Worm (Caenorhabditis elegans) whole organism, L4 larva: Measurements from ENCODE around the gene srd-58.

Source experiments
- F10B5.3 ChIP-seq: sonication (generic microtip); optimal IDR thresholded peaks from 2 replicates; lab custom pipeline; 2016; ENCODE audit warnings: mild to moderate bottlenecking, missing genetic modification characterization, missing compliant biosample characterization
- F37D6.2 ChIP-seq: sonication (generic microtip); optimal IDR thresholded peaks from 2 replicates; lab custom pipeline; 2016; ENCODE audit warnings: mild to moderate bottlenecking, missing genetic modification characterization, missing compliant biosample characterization
- R02D3.7 ChIP-seq: fragments of 150-350 bp; sonication (generic microtip); optimal IDR thresholded peaks from 3 replicates; lab custom pipeline; 2014; ENCODE audit warnings: missing biosample characterization, missing genetic modification characterization
- Y48G9A.11 ChIP-seq: fragments of 200-800 bp; sonication (Bioruptor generic); IDR thresholded peaks from 2 replicates; pipeline ENCODE4 v1.3.6; 2022; ENCODE audit warnings: missing genetic modification reagents, missing genetic modification characterization, missing compliant biosample characterization
- aha-1 ChIP-seq: fragments of 150-350 bp; peaks from one replicate; lab custom pipeline; 2014; ENCODE audit warnings: missing biosample characterization, missing genetic modification characterization
- aly-2 ChIP-seq: sonication (generic microtip); optimal IDR thresholded peaks from 2 replicates; lab custom pipeline; 2018; ENCODE audit warnings: missing biosample characterization, missing genetic modification characterization
- ama-1 ChIP-seq: fragments of 150-350 bp; optimal IDR thresholded peaks from 2 replicates; lab custom pipeline; 2014; ENCODE audit warnings: inconsistent platforms, mixed read lengths
- attf-4 ChIP-seq: sonication (generic microtip); optimal IDR thresholded peaks from 3 replicates; lab custom pipeline; 2017; ENCODE audit warnings: missing biosample characterization, missing genetic modification characterization
- ces-1 ChIP-seq: fragments of 150-350 bp; sonication (generic microtip); optimal IDR thresholded peaks from 4 replicates; lab custom pipeline; 2014; ENCODE audit warnings: missing biosample characterization, missing genetic modification reagents, missing genetic modification characterization
- daf-12 ChIP-seq: fragments of 150-350 bp; optimal IDR thresholded peaks from 2 replicates; lab custom pipeline; 2014; ENCODE audit warnings: missing biosample characterization, missing genetic modification reagents, missing genetic modification characterization
- daf-16 ChIP-seq, 3 experiments: sonication (generic microtip); optimal IDR thresholded peaks; 2 replicates each; lab custom pipeline; 2016 to 2017; ENCODE audit warnings: missing genetic modification characterization in 3 of 3, missing genetic modification reagents in 3 of 3, mild to moderate bottlenecking in 2 of 3, missing compliant biosample characterization in 2 of 3, missing biosample characterization in 1 of 3, moderate library complexity in 1 of 3
- daf-19 ChIP-seq: fragments of 200-800 bp; sonication (Bioruptor generic); conservative IDR thresholded peaks from 2 replicates; pipeline ENCODE4 v1.3.6; 2022; ENCODE audit warnings: missing genetic modification characterization, missing compliant biosample characterization
- dmd-8 ChIP-seq: fragments of 200-800 bp; sonication (Bioruptor generic); IDR thresholded peaks from 2 replicates; pipeline ENCODE4 v1.3.6; 2022; ENCODE audit warnings: missing genetic modification characterization, missing compliant biosample characterization
- egl-43 ChIP-seq: fragments of 200-800 bp; sonication (Bioruptor generic); IDR thresholded peaks from 2 replicates; pipeline ENCODE4 v1.3.6; 2022; ENCODE audit warnings: missing genetic modification reagents, missing genetic modification characterization, missing compliant biosample characterization
- fkh-10 ChIP-seq: fragments of 150-350 bp; optimal IDR thresholded peaks from 2 replicates; lab custom pipeline; 2014; ENCODE audit warnings: missing biosample characterization, missing genetic modification reagents, missing genetic modification characterization
- gei-8 ChIP-seq: fragments of 200-800 bp; sonication (Bioruptor generic); optimal IDR thresholded peaks from 2 replicates; lab custom pipeline; 2018; ENCODE audit warnings: mild to moderate bottlenecking, missing genetic modification characterization, missing compliant biosample characterization
- hif-1 ChIP-seq, 2 experiments: sonication (generic microtip); optimal IDR thresholded peaks; 2 replicates each; lab custom pipeline; 2016 to 2017; ENCODE audit warnings: missing compliant biosample characterization in 2 of 2, missing genetic modification characterization in 2 of 2, missing genetic modification reagents in 2 of 2, missing genotype in 2 of 2, mild to moderate bottlenecking in 1 of 2
- hlh-11 ChIP-seq: fragments of 200-800 bp; sonication (Bioruptor generic); optimal IDR thresholded peaks from 2 replicates; lab custom pipeline; 2018; ENCODE audit warnings: mild to moderate bottlenecking, missing genetic modification characterization, missing compliant biosample characterization
- hlh-30 ChIP-seq: sonication (generic microtip); optimal IDR thresholded peaks from 2 replicates; lab custom pipeline; 2017; ENCODE audit warnings: antibody characterized with exemption, mild to moderate bottlenecking, missing genetic modification characterization, missing compliant biosample characterization; ENCODE audit not compliant: insufficient read depth
- jun-1 ChIP-seq: fragments of 150-350 bp; optimal IDR thresholded peaks from 2 replicates; lab custom pipeline; 2014; ENCODE audit warnings: missing biosample characterization, missing genetic modification reagents, missing genetic modification characterization
- lin-1 ChIP-seq: fragments of 200-800 bp; sonication (Bioruptor generic); IDR thresholded peaks from 2 replicates; pipeline ENCODE4 v1.3.6; 2022; ENCODE audit warnings: missing genetic modification reagents, missing genetic modification characterization, missing compliant biosample characterization
- lin-15B ChIP-seq: fragments of 150-350 bp; sonication (generic microtip); optimal IDR thresholded peaks from 3 replicates; lab custom pipeline; 2014; ENCODE audit warnings: missing biosample characterization, missing genetic modification characterization
- lin-38 ChIP-seq: fragments of 200-800 bp; sonication (Bioruptor generic); IDR thresholded peaks from 2 replicates; pipeline ENCODE4 v1.3.6; 2022; ENCODE audit warnings: missing genetic modification reagents, missing genetic modification characterization, missing compliant biosample characterization
- mdt-29 ChIP-seq: fragments of 200-800 bp; sonication (Bioruptor generic); IDR thresholded peaks from 2 replicates; pipeline ENCODE4 v1.3.6; 2022; ENCODE audit warnings: missing genetic modification reagents, missing genetic modification characterization, missing compliant biosample characterization
- mep-1 ChIP-seq: fragments of 150-350 bp; sonication (generic microtip); optimal IDR thresholded peaks from 3 replicates; lab custom pipeline; 2014; ENCODE audit warnings: missing biosample characterization, missing genetic modification characterization
- mes-2 ChIP-seq: sonication (generic microtip); optimal IDR thresholded peaks from 2 replicates; lab custom pipeline; 2016; ENCODE audit warnings: missing genotype, mild to moderate bottlenecking, missing genetic modification characterization, missing compliant biosample characterization; ENCODE audit not compliant: poor library complexity, severe bottlenecking
- nhr-11 ChIP-seq: fragments of 150-350 bp; optimal IDR thresholded peaks from 2 replicates; lab custom pipeline; 2014; ENCODE audit warnings: missing biosample characterization, missing genetic modification characterization
- nhr-111 ChIP-seq: fragments of 200-800 bp; sonication (Bioruptor generic); optimal IDR thresholded peaks from 2 replicates; lab custom pipeline; 2018; ENCODE audit warnings: mild to moderate bottlenecking, missing genetic modification characterization, missing compliant biosample characterization
- nhr-25 ChIP-seq: sonication (generic microtip); optimal IDR thresholded peaks from 2 replicates; lab custom pipeline; 2017; ENCODE audit warnings: missing genetic modification characterization, mild to moderate bottlenecking, missing compliant biosample characterization, antibody characterized with exemption, moderate library complexity, borderline replicate concordance; ENCODE audit not compliant: insufficient read depth
- pqm-1 ChIP-seq: sonication (generic microtip); optimal IDR thresholded peaks from 2 replicates; lab custom pipeline; 2017; ENCODE audit warnings: missing biosample characterization, missing genetic modification characterization
- spr-1 ChIP-seq: sonication (generic microtip); optimal IDR thresholded peaks from 2 replicates; lab custom pipeline; 2016; ENCODE audit warnings: mild to moderate bottlenecking, missing genetic modification characterization, missing compliant biosample characterization
- spr-3 ChIP-seq: fragments of 200-800 bp; sonication (Bioruptor generic); optimal IDR thresholded peaks from 2 replicates; lab custom pipeline; 2018; ENCODE audit warnings: mild to moderate bottlenecking, missing genetic modification characterization, missing compliant biosample characterization
- unc-62 ChIP-seq, 3 experiments: fragments of 150-350 bp in 1 of 3; sonication (generic microtip); optimal IDR thresholded peaks in 2 of 3; peaks in 1 of 3; 1 replicate in 1 of 3; 2 replicates in 2 of 3; lab custom pipeline; 2014 to 2017; ENCODE audit warnings: missing biosample characterization in 3 of 3, missing genetic modification characterization in 3 of 3, missing genetic modification reagents in 3 of 3, missing genotype in 1 of 3
- zip-2 ChIP-seq: fragments of 150-350 bp; optimal IDR thresholded peaks from 2 replicates; lab custom pipeline; 2014; ENCODE audit warnings: missing biosample characterization, missing genetic modification characterization

The srd-58 gene

DNA sequence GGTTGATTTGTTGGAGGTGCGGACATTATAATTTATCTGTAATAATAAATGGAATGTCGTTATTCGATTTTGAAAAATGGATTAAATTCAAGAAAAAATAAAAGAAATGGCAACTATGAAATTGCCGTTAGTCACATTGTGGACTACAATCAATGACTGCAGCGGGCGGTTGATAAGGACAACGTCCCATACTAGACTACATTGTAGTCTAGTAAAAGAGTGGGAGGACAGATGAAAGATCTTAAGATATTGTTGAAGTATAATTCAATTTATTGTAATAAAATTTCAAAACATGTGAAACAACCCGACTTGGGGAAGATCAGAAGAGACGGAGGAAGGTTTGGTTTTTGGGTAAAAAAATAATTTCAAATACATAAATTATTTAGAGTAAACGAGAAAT is 47.1 kb upstream of the srd-58 start, which contains the start of the genes prx-13 and ada-2 (continued):
- TF ChIP-seq hlh-30 (tag; lab: Kevin White, UChicago) (peak; percentile 25), nhr-111 (GFP tag; lab: Kevin White, UChicago) (no peak), nhr-11 (no peak), gei-8 (no peak), daf-16 (GFP tag; optimal IDR thresholded peaks at IDR 0.05; lab: Kevin White, UChicago) (no peak), daf-16 (tag; optimal IDR thresholded peaks at IDR 0.05; lab: Kevin White, UChicago) (peak; percentile 37), nhr-25 (no peak), ama-1 (lab: Kevin White, UChicago) (no peak), mep-1 (tag; lab: Kevin White, UChicago) (no peak), daf-12 (tag; lab: Kevin White, UChicago) (no peak)
- TF ChIP-seq, all 104 proteins: peak for 12

DNA sequence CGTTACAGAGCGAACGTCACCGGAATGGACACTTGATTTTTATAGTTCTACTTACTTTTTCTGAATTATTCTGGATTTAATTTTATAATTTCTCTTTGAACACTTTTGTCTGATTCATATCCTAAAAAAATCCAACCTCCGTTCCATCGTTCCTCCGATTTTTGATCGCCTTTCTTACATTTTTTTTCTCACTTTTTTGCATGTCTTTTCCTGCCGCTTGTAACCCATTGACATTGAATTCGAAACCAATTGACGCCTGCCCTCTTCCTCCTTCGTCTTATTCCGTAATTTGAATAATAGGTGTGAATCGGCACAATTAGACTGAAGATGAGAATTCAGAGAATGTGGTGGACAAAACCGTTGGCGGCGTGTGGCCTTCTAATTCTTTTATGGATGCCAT is 40.7 kb upstream of the srd-58 start, which contains the start of gene skpo-3:
TSS of gene skpo-3 (plus strand) at position 301 of the 400 bp plus-strand sequence.
- TF ChIP-seq zip-2 (tag; lab: Kevin White, UChicago) (no peak), spr-1 (tag; lab: Kevin White, UChicago) (no peak), daf-12 (tag; lab: Kevin White, UChicago) (no peak), lin-38 (GFP tag; lab: Robert Waterston, UW) (no peak)

DNA sequence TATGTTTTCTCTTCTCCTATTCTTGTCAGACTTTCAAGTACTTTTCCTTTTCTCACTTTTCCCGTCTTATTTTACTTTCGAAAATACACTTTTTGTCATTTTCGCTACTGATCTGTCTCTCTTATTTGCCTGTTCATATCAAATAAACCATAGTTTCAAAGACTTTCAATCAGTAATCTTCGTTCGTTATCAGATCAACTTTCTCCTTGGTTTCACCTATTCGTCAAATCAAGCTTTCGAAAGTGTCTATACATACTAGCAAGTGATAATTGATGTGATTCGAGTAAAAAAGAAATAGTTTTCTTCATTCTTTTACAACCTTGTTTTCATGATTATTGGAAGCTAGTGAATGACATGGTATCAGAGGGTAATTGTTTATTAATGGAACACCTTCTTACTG is 37.9 kb upstream of the srd-58 start:
- TF ChIP-seq spr-3 (GFP tag; lab: Kevin White, UChicago) (no peak), pqm-1 (tag; lab: Kevin White, UChicago) (no peak), Y48G9A.11 (GFP tag; lab: Robert Waterston, UW) (no peak), R02D3.7 (tag; lab: Kevin White, UChicago) (no peak), hif-1 (tag; optimal IDR thresholded peaks at IDR 0.05; lab: Kevin White, UChicago) (no peak), F10B5.3 (no peak), aly-2 (tag; lab: Kevin White, UChicago) (no peak), mep-1 (tag; lab: Kevin White, UChicago) (no peak), jun-1 (tag; lab: Kevin White, UChicago) (no peak), daf-19 (GFP tag; lab: Robert Waterston, UW) (no peak)

DNA sequence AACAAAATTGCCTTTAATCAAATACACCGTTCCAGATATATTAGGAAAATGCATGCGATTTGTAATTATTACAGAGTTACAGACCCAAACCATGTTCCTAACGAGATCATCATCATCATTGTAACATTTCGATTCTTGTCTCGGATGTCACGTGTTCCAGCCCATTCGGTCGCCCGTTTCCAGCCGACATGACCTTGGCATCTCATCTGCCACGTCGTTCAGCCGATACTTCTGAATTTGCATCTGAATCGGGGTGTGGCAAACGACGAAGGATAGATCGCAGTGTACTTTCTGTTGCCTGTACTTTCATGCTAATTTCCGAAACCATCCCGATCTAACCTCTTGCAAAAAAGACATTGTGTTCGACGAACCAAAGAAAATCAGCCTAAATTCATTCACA is 34.9 kb upstream of the srd-58 start:
- peak in 1 of 2 experiments; percentile 68 for TF ChIP-seq unc-62 (GFP tag; optimal IDR thresholded peaks at IDR 0.05 in 1 of 2; lab: Kevin White, UChicago)
- no peak for TF ChIP-seq unc-62 (tag; optimal IDR thresholded peaks at IDR 0.05; lab: Kevin White, UChicago)
- TF ChIP-seq lin-1: no peak
- no peak for TF ChIP-seq dmd-8 (GFP tag; lab: Robert Waterston, UW)
- TF ChIP-seq mes-2 (tag; lab: Kevin White, UChicago): no peak
- no peak for TF ChIP-seq zip-2 (tag; lab: Kevin White, UChicago)
- peak; percentile 94 for TF ChIP-seq aha-1 (tag; lab: Kevin White, UChicago)
- TF ChIP-seq aly-2 (tag; lab: Kevin White, UChicago): no peak
- TF ChIP-seq lin-15B: no peak
- TF ChIP-seq hlh-11 (tag; lab: Kevin White, UChicago): no peak
- TF ChIP-seq nhr-25: no peak
- TF ChIP-seq ces-1: no peak
- TF ChIP-seq fkh-10 (GFP tag; lab: Kevin White, UChicago): no peak
- TF ChIP-seq F37D6.2: no peak

DNA sequence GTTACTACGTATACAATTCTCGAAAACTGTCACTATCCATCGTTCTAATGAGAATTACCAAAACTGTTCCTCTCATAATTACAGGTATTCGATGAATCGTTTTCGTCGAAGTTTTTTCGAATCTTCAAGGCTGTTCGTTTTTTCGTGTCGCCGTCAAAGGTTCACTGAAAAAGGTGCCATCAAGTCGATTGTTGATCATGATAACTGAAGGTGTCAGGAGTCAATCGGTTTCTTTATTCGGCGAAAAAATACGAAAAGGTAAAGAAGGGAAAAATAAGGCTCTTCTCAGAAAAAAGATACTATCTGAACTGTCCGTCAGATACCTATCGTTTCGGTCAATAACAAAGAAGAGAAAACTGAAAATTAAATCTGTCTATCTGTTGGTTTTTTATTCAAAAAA is 33.9 kb upstream of the srd-58 start:
- no peak for TF ChIP-seq egl-43
- no peak for TF ChIP-seq jun-1 (tag; lab: Kevin White, UChicago)
- TF ChIP-seq attf-4 (tag; lab: Kevin White, UChicago): no peak
- TF ChIP-seq unc-62 (GFP tag; optimal IDR thresholded peaks at IDR 0.05 in 1 of 2; lab: Kevin White, UChicago): peak in 1 of 2 experiments; percentile 63
- TF ChIP-seq unc-62 (tag; optimal IDR thresholded peaks at IDR 0.05; lab: Kevin White, UChicago): no peak
- TF ChIP-seq mdt-29 (GFP tag; lab: Robert Waterston, UW): no peak
